Fruit fly (Drosophila melanogaster): Measurements from ENCODE around the gene mew.

mew gene

DNA sequence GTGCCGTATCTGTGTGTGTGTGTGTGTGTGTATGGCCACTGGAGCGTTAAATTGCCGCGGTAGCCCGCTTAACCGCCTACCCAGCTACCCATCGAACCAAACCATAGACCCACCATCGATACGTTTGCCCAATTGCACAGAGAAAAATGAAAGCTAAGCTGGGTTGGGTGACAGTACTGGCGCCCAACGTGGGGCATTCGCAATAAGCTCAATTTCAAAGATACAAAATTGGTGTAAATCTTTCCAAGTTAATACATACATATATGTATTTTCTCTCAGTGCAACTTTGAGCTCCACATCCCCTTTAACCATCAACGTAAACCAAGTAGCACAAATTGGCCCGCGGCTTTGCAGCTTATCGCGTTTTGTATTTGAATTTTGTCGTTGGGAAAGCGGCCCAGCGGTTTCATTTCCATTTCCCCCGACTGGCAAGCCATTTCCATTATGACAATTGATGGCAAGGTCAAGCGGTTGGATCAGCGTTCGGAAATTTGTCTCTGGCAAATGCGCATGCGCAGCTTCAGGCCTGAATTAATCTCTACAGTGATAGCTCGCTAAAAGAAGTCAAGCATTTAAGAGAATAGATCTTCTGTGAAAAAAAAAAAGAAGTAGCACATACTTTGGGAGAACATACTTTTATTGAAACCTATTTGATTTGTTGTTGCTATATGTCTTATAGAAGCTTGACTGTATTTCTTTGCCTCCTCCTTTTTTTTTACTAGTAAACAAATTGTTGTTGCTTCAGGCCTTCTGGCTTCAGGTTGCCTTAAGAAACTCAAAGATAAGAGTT lies 25.7 kb downstream of the mew start (continued):
- TF ChIP-seq CG11560 (tag; IDR thresholded peaks at IDR 0.05) (no peak; the same call in 2 of the 3 replicates), lola (GFP tag; optimal IDR thresholded peaks at IDR 0.05) (peak in 1 of 3 experiments; percentile 45), CG15269 (tag; optimal IDR thresholded peaks at IDR 0.05) (peak; percentile 80), ind (GFP tag; optimal IDR thresholded peaks at IDR 0.05) (peak; percentile 75), CG8944 (GFP tag; optimal IDR thresholded peaks at IDR 0.05) (peak; percentile 63), Aef1 (GFP tag; IDR thresholded peaks at IDR 0.05) (peak; percentile 83), CG1602 (GFP tag; optimal IDR thresholded peaks at IDR 0.05) (peak; percentile 59), eyg (GFP tag; optimal IDR thresholded peaks at IDR 0.05) (peak; percentile 31), trh (GFP tag; optimal IDR thresholded peaks at IDR 0.05) (peak; percentile 42), CG10565 (GFP tag; optimal IDR thresholded peaks at IDR 0.05) (no peak), al (GFP tag; IDR thresholded peaks at IDR 0.05) (peak; percentile 29; the same call in 1 of the 2 replicates), Ada2b (GFP tag; IDR thresholded peaks at IDR 0.05) (peak; percentile 84), HHEX (GFP tag; optimal IDR thresholded peaks at IDR 0.05) (peak; percentile 81), CG4328 (GFP tag; optimal IDR thresholded peaks at IDR 0.05) (peak; percentile 17), Taf1 (GFP tag; IDR thresholded peaks at IDR 0.05) (peak; percentile 60), Hr51 (GFP tag; optimal IDR thresholded peaks at IDR 0.05) (peak; percentile 49 to 77), E2f2 (GFP tag; IDR thresholded peaks at IDR 0.05) (no peak; the same call in 1 of the 2 replicates), fu2 (GFP tag; optimal IDR thresholded peaks at IDR 0.05) (peak; percentile 23), CG17361 (GFP tag; IDR thresholded peaks at IDR 0.05) (peak; percentile 88), CG2875 (GFP tag; optimal IDR thresholded peaks at IDR 0.05) (peak; percentile 59), CG4820 (GFP tag; optimal IDR thresholded peaks at IDR 0.05) (peak; percentile 62), ssp (GFP tag; IDR thresholded peaks at IDR 0.05) (peak; percentile 42; the same call in 1 of the 2 replicates), CrebB (tag; optimal IDR thresholded peaks at IDR 0.05) (no peak), Jarid2 (GFP tag; optimal IDR thresholded peaks at IDR 0.05) (peak; percentile 17), org-1 (GFP tag; optimal IDR thresholded peaks at IDR 0.05) (peak; percentile 75), Asciz (GFP tag; optimal IDR thresholded peaks at IDR 0.05) (peak; percentile 67), HLHmδ (GFP tag; optimal IDR thresholded peaks at IDR 0.05) (no peak), Six4 (GFP tag; optimal IDR thresholded peaks at IDR 0.05) (peak; percentile 39), CG7372 (GFP tag; IDR thresholded peaks at IDR 0.05) (peak; percentile 74), H2.0 (GFP tag; IDR thresholded peaks at IDR 0.05) (peak; percentile 83), CG34224 (GFP tag; IDR thresholded peaks at IDR 0.05; ENCODE audit: partially characterized antibody) (no peak), bigmax (GFP tag; optimal IDR thresholded peaks at IDR 0.05) (no peak), cg (GFP tag; optimal IDR thresholded peaks at IDR 0.05) (peak; percentile 18), CG31224 (GFP tag; IDR thresholded peaks at IDR 0.05) (peak; percentile 54), esg (GFP tag; conservative IDR thresholded peaks at IDR 0.05) (peak; percentile 77), CG6175 (GFP tag; IDR thresholded peaks at IDR 0.05) (peak; percentile 51; the same call in 1 of the 3 replicates), Xrp1 (GFP tag; IDR thresholded peaks at IDR 0.05) (peak; percentile 81), tup (GFP tag; optimal IDR thresholded peaks at IDR 0.05) (peak; percentile 63), CG5245 (GFP tag; optimal IDR thresholded peaks at IDR 0.05) (peak; percentile 64), hkb (optimal IDR thresholded peaks at IDR 0.05) (no peak), hkb (GFP tag; IDR thresholded peaks at IDR 0.05) (peak; percentile 73), Sry-δ (GFP tag; optimal IDR thresholded peaks at IDR 0.05) (peak; percentile 23), chif (GFP tag; optimal IDR thresholded peaks at IDR 0.05) (peak; percentile 66 to 77), Optix (GFP tag; IDR thresholded peaks at IDR 0.05) (peak; percentile 77), tna (GFP tag; IDR thresholded peaks at IDR 0.05; ENCODE audit: partially characterized antibody) (no peak), Neu2 (GFP tag; optimal IDR thresholded peaks at IDR 0.05; ENCODE audit: borderline replicate concordance) (no peak), CG11696 (GFP tag; IDR thresholded peaks at IDR 0.05) (peak; percentile 59), eve (GFP tag; optimal IDR thresholded peaks at IDR 0.05) (peak in 1 of 2 experiments; percentile 87), CG11504 (tag; optimal IDR thresholded peaks at IDR 0.05) (peak; percentile 82)
